Worm (Caenorhabditis elegans) whole organism, mixed stage, embryonic: Measurements from ENCODE around the gene Y38H6C.20.
"Not testable (repeated sequence)": the region's sequence is repeated elsewhere in the genome, so short reads cannot be mapped to it uniquely, and the experiment has no call there.

Experiments used
- M03D4.4 ChIP-seq: sonication (generic microtip); optimal IDR thresholded peaks from 2 replicates; lab custom pipeline; 2017; ENCODE audit warnings: mild to moderate bottlenecking, missing genetic modification characterization, missing compliant biosample characterization
- bed-3 ChIP-seq: fragments of 200-800 bp; sonication (Bioruptor generic); optimal IDR thresholded peaks from 3 replicates; lab custom pipeline; 2018; ENCODE audit warnings: mild to moderate bottlenecking, missing genetic modification characterization, moderate library complexity, missing compliant biosample characterization
- blmp-1 ChIP-seq: fragments of 150-350 bp; optimal IDR thresholded peaks from 2 replicates; lab custom pipeline; 2014; ENCODE audit warnings: missing biosample characterization, missing genetic modification characterization
- ceh-39 ChIP-seq: fragments of 150-350 bp; optimal IDR thresholded peaks from 2 replicates; lab custom pipeline; 2014; ENCODE audit warnings: missing biosample characterization, missing genetic modification characterization
- ceh-83 ChIP-seq: fragments of 200-800 bp; sonication (Bioruptor generic); optimal IDR thresholded peaks from 2 replicates; lab custom pipeline; 2018; ENCODE audit warnings: mild to moderate bottlenecking, missing genetic modification characterization, missing compliant biosample characterization
- ces-1 ChIP-seq: fragments of 150-350 bp; optimal IDR thresholded peaks from 2 replicates; lab custom pipeline; 2014; ENCODE audit warnings: missing biosample characterization, missing genetic modification reagents, missing genetic modification characterization
- drap-1 ChIP-seq: fragments of 200-800 bp; sonication (Bioruptor generic); optimal IDR thresholded peaks from 3 replicates; lab custom pipeline; 2018; ENCODE audit warnings: mild to moderate bottlenecking, missing genetic modification characterization, missing compliant biosample characterization
- elt-1 ChIP-seq: sonication (generic microtip); optimal IDR thresholded peaks from 2 replicates; lab custom pipeline; 2017; ENCODE audit warnings: missing genetic modification characterization, mild to moderate bottlenecking, missing compliant biosample characterization, antibody characterized with exemption, moderate library complexity, borderline replicate concordance; ENCODE audit not compliant: insufficient read depth
- elt-3 ChIP-seq: fragments of 150-350 bp; optimal IDR thresholded peaks from 2 replicates; lab custom pipeline; 2014; ENCODE audit warnings: missing biosample characterization, missing genetic modification characterization
- flh-1 ChIP-seq: fragments of 200-800 bp; sonication (Bioruptor generic); optimal IDR thresholded peaks from 2 replicates; lab custom pipeline; 2018; ENCODE audit warnings: mild to moderate bottlenecking, missing genetic modification characterization, moderate library complexity, missing compliant biosample characterization
- ham-2 ChIP-seq: fragments of 200-800 bp; sonication (Bioruptor generic); optimal IDR thresholded peaks from 2 replicates; lab custom pipeline; 2018; ENCODE audit warnings: mild to moderate bottlenecking, missing genetic modification characterization, missing compliant biosample characterization
- hlh-1 ChIP-seq: fragments of 150-350 bp; optimal IDR thresholded peaks from 2 replicates; lab custom pipeline; 2014; ENCODE audit warnings: missing biosample characterization, missing genetic modification reagents, missing genetic modification characterization
- lin-13 ChIP-seq: fragments of 150-350 bp; optimal IDR thresholded peaks from 2 replicates; lab custom pipeline; 2014; ENCODE audit warnings: missing biosample characterization, missing genetic modification characterization
- lin-32 ChIP-seq: fragments of 200-800 bp; sonication (Bioruptor generic); optimal IDR thresholded peaks from 2 replicates; lab custom pipeline; 2018; ENCODE audit warnings: mild to moderate bottlenecking, missing genetic modification characterization, missing compliant biosample characterization
- lsy-2 ChIP-seq: fragments of 150-350 bp; optimal IDR thresholded peaks from 2 replicates; lab custom pipeline; 2014; ENCODE audit warnings: missing biosample characterization, missing genetic modification characterization
- mab-5 ChIP-seq: fragments of 150-350 bp; optimal IDR thresholded peaks from 2 replicates; lab custom pipeline; 2014; ENCODE audit warnings: missing biosample characterization, missing genetic modification characterization
- mep-1 ChIP-seq: fragments of 150-350 bp; optimal IDR thresholded peaks from 2 replicates; lab custom pipeline; 2017; ENCODE audit warnings: missing biosample characterization, missing genetic modification reagents, missing genetic modification characterization, inconsistent platforms
- mls-2 ChIP-seq: sonication (generic microtip); optimal IDR thresholded peaks from 2 replicates; lab custom pipeline; 2016; ENCODE audit warnings: mild to moderate bottlenecking, missing genetic modification characterization, moderate library complexity, missing compliant biosample characterization
- nhr-12 ChIP-seq: fragments of 150-350 bp; optimal IDR thresholded peaks from 2 replicates; lab custom pipeline; 2014; ENCODE audit warnings: missing biosample characterization, missing genetic modification characterization
- nhr-2 ChIP-seq: fragments of 150-350 bp; optimal IDR thresholded peaks from 2 replicates; lab custom pipeline; 2014; ENCODE audit warnings: missing biosample characterization, missing genetic modification characterization
- nhr-237 ChIP-seq: fragments of 150-350 bp; optimal IDR thresholded peaks from 2 replicates; lab custom pipeline; 2014; ENCODE audit warnings: missing biosample characterization, missing genetic modification characterization
- nhr-28 ChIP-seq: fragments of 150-350 bp; optimal IDR thresholded peaks from 2 replicates; lab custom pipeline; 2014; ENCODE audit warnings: missing biosample characterization, missing genetic modification characterization
- pha-4 ChIP-seq: fragments of 150-350 bp; optimal IDR thresholded peaks from 2 replicates; lab custom pipeline; 2018; ENCODE audit warnings: missing biosample characterization, missing genetic modification reagents, missing genetic modification characterization
- sem-2 ChIP-seq: fragments of 200-800 bp; sonication (Bioruptor generic); optimal IDR thresholded peaks from 2 replicates; lab custom pipeline; 2018; ENCODE audit warnings: mild to moderate bottlenecking, missing genetic modification characterization, missing compliant biosample characterization
- snpc-4 ChIP-seq: fragments of 150-350 bp; optimal IDR thresholded peaks from 2 replicates; lab custom pipeline; 2014; ENCODE audit warnings: missing biosample characterization, missing genetic modification characterization
- sptf-1 ChIP-seq: sonication (generic microtip); optimal IDR thresholded peaks from 2 replicates; lab custom pipeline; 2017; ENCODE audit warnings: mild to moderate bottlenecking, missing genetic modification characterization, moderate library complexity, missing compliant biosample characterization
- tbx-8 ChIP-seq: fragments of 200-800 bp; sonication (Bioruptor generic); optimal IDR thresholded peaks from 2 replicates; lab custom pipeline; 2018; ENCODE audit warnings: mild to moderate bottlenecking, missing genetic modification characterization, moderate library complexity, missing compliant biosample characterization
- unc-120 ChIP-seq: sonication (generic microtip); optimal IDR thresholded peaks from 2 replicates; lab custom pipeline; 2017; ENCODE audit warnings: missing genetic modification characterization, missing compliant biosample characterization; ENCODE audit not compliant: poor library complexity, severe bottlenecking
- unc-39 ChIP-seq: fragments of 150-350 bp; optimal IDR thresholded peaks from 2 replicates; lab custom pipeline; 2014; ENCODE audit warnings: missing biosample characterization, missing genetic modification characterization
- unc-62 ChIP-seq: fragments of 150-350 bp; optimal IDR thresholded peaks from 2 replicates; lab custom pipeline; 2014; ENCODE audit warnings: missing biosample characterization, missing genetic modification reagents, missing genetic modification characterization
- zip-8 ChIP-seq: fragments of 150-350 bp; optimal IDR thresholded peaks from 2 replicates; lab custom pipeline; 2014; ENCODE audit warnings: missing biosample characterization, missing genetic modification characterization
- ztf-11 ChIP-seq: fragments of 150-350 bp; optimal IDR thresholded peaks from 2 replicates; lab custom pipeline; 2014; ENCODE audit warnings: missing biosample characterization, missing genetic modification characterization

Gene Y38H6C.20

DNA sequence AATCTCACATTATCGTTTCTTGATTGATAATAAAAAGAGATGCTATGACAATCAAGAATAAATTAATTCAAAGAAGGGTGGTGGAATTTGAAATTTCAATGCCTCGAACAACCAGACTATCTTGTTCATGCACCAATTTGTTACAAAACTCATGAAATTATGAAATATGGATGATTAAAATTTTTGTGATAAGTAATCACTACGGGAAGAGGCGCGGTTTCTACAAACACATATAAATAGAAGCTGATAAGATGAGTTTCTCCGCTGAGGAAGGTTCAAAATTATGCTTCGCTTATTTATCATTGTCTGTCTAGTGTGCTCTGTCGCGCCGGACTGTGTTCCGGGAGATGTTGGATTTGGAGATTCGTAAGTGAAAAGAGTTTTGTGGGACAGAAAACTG lies 36.5 kb downstream of the Y38H6C.20 start:
- TF ChIP-seq unc-120 = no peak
- TF ChIP-seq nhr-237 = no peak
- TF ChIP-seq ceh-83 = no peak
- no peak for TF ChIP-seq ham-2 (GFP tag; lab: Kevin White, UChicago)
- no peak for TF ChIP-seq blmp-1 (tag; lab: Kevin White, UChicago)
- no peak for TF ChIP-seq lin-13 (tag; lab: Kevin White, UChicago)
- TF ChIP-seq ztf-11 = no peak
- no peak for TF ChIP-seq unc-39 (tag; lab: Kevin White, UChicago)
- TF ChIP-seq lsy-2 (tag; lab: Kevin White, UChicago) = no peak
- no peak for TF ChIP-seq unc-62
- TF ChIP-seq elt-3 (tag; lab: Kevin White, UChicago) = no peak

DNA sequence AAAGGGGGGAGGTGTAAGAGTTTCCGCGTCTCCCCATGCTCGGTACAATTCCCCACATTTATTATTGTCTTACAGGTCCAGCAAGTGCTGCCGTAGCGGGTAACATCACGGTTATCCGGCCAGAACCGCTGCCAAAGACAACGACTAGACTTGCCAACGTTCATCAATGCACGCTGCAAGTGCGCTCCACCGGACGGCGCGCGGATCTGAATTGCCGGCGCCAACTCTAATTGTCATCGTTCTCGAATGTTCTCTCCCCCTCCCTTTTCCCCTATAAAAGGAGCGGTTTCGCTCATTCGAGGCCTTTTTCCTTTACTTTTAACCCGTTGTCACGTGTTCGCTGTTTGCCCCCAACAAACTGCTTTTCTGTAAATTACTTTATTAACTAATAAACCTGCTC lies 37.3 kb downstream of the Y38H6C.20 start, which contains the start of gene Y38H6C.8:
Gene Y38H6C.8 (plus strand): TSS at position 301 of the 400 bp plus-strand sequence.
- not testable (repeated sequence) for TF ChIP-seq flh-1 (GFP tag; lab: Kevin White, UChicago); nhr-28 (tag; lab: Kevin White, UChicago); hlh-1

DNA sequence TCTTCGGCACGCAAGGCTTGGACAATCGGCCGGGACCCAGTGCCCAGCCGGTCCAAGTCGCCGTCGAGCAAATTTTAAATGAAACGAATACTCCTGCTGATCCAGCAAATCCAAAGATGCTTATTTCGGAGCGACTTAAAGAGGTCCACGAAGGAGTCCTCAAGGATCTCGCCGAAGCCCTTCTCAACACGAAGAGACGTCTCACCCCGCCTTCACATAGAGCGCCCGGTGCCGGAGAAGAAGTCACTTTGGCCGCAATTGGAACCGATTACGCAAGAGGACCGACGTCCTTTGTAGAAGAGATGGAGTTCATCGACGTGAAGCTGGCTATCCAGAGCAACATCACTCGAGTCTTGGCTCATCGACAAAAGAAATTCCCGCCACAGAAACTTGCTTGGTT lies 41.6 kb downstream of the Y38H6C.20 start:
- TF ChIP-seq mab-5 (tag; lab: Kevin White, UChicago) = no peak
- no peak for TF ChIP-seq elt-1
- TF ChIP-seq ztf-11 = no peak
- TF ChIP-seq sem-2 (GFP tag; lab: Kevin White, UChicago) = no peak
- TF ChIP-seq ces-1 (GFP tag; lab: Kevin White, UChicago) = no peak
- no peak for TF ChIP-seq mep-1 (tag; lab: Kevin White, UChicago)
- TF ChIP-seq nhr-2 (tag; lab: Kevin White, UChicago) = no peak
- TF ChIP-seq mls-2 (tag; lab: Kevin White, UChicago) = no peak
- TF ChIP-seq nhr-12 (tag; lab: Kevin White, UChicago) = no peak
- no peak for TF ChIP-seq lin-32 (GFP tag; lab: Kevin White, UChicago)
- TF ChIP-seq drap-1 = no peak

DNA sequence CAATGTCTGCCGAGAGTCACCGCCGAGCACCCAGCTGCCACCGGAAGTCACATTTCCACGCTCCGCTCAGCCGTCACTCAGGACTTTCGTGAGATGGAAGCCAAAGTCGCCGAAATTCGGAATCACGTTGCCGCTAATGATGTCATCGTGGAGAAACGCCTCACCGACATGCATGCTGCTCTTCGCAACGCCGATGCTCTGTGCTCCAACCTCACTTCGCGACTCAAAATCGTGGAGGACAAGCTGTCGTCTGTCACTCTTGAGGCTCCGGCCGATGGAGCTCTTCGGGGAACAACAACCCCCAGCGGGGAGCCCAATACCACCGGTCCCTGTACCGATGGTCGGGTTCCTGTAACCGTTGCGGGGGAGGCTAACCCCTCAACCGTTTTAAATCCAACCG lies 44.5 kb downstream of the Y38H6C.20 start:
- no peak for TF ChIP-seq nhr-12 (tag; lab: Kevin White, UChicago)
- no peak for TF ChIP-seq ceh-39
- no peak for TF ChIP-seq lin-13 (tag; lab: Kevin White, UChicago)
- TF ChIP-seq drap-1 = no peak

DNA sequence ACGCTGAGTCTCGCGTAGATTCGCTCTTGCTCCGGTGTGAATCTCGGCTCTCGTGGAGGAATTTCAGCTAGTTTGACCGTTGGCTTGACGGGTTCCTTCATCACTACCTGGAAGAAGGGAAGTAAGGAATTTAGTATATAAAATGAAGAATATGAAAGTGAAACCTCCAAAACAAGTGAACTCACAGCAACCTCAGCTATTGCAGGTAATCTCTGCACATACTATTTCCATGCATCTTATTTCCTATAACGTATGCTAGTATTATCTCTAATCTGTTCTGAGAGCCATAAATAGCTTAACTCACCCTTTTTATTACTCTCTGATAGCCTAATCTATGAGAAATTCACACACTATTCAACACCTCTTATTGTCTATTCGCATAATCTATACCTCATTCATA lies 46.0 kb downstream of the Y38H6C.20 start, which contains the start of gene Y38H6C.4:
Gene Y38H6C.4 (minus strand): TSS at position 101 of the 400 bp plus-strand sequence.
- no peak for TF ChIP-seq nhr-2 (tag; lab: Kevin White, UChicago)
- TF ChIP-seq lin-32 (GFP tag; lab: Kevin White, UChicago) = no peak
- TF ChIP-seq bed-3 = no peak
- no peak for TF ChIP-seq mls-2 (tag; lab: Kevin White, UChicago)
- TF ChIP-seq mep-1 (tag; lab: Kevin White, UChicago) = no peak
- no peak for TF ChIP-seq lsy-2 (tag; lab: Kevin White, UChicago)
- no peak for TF ChIP-seq unc-39 (tag; lab: Kevin White, UChicago)
- TF ChIP-seq, all 35 proteins: peak for 0

DNA sequence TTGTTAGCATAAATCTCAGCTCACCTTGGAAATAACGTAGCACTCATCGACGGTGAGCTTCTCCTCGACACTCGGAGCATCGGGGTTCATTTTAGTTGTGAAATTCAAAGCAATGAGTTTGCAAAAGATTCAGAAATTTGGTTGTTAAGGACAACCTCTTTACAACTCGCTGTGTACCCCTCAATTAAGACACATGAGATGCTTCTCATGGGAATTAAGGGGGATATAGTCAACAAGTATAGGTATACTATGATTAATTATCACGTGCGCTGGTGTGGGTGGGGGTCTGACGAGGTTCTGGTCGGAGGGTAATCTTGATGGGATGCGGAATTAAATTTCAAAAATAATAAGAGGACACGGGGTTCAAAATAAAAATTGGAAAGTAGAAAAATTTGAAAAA lies 50.6 kb downstream of the Y38H6C.20 start, which contains the start of gene dct-14:
Gene dct-14 (minus strand): TSS at position 101 of the 400 bp plus-strand sequence.
- no peak for TF ChIP-seq M03D4.4 (tag; lab: Kevin White, UChicago)
- no peak for TF ChIP-seq sptf-1 (tag; lab: Kevin White, UChicago)
- TF ChIP-seq snpc-4 = no peak
- TF ChIP-seq mab-5 (tag; lab: Kevin White, UChicago) = no peak
- TF ChIP-seq nhr-28 (tag; lab: Kevin White, UChicago) = no peak
- TF ChIP-seq pha-4 (tag; lab: Kevin White, UChicago) = no peak
- no peak for TF ChIP-seq mep-1 (tag; lab: Kevin White, UChicago)
- no peak for TF ChIP-seq lin-13 (tag; lab: Kevin White, UChicago)
- no peak for TF ChIP-seq tbx-8 (GFP tag; lab: Kevin White, UChicago)
- no peak for TF ChIP-seq flh-1 (GFP tag; lab: Kevin White, UChicago)
- no peak for TF ChIP-seq zip-8 (tag; lab: Kevin White, UChicago)
- no peak for TF ChIP-seq hlh-1
- TF ChIP-seq nhr-12 (tag; lab: Kevin White, UChicago) = no peak
- no peak for TF ChIP-seq ceh-39
- TF ChIP-seq mls-2 (tag; lab: Kevin White, UChicago) = no peak
- no peak for TF ChIP-seq unc-62
